Worm (Caenorhabditis elegans): ENCODE data around the gene F53F1.2.

F53F1.2 gene

ce11 chrV:13427378-13427777, 20.8 kb downstream of the F53F1.2 start:
- no peak for TF ChIP-seq snpc-4 (GFP tag; optimal IDR thresholded peaks at IDR 0.05)
- TF ChIP-seq snpc-4 (tag; optimal IDR thresholded peaks at IDR 0.05): no peak

ce11 chrV:13428660-13429059, 22.0 kb downstream of the F53F1.2 start, which contains the start of gene srd-19:
Gene srd-19, minus strand, starts transcription at chrV:13428760.
- TF ChIP-seq ama-1 (optimal IDR thresholded peaks at IDR 0.05): no peak
- no peak for TF ChIP-seq ama-1 (GFP tag; optimal IDR thresholded peaks at IDR 0.05)
- no peak for TF ChIP-seq lin-40 (tag; optimal IDR thresholded peaks at IDR 0.05)
- no peak for TF ChIP-seq hsf-1 (GFP tag; IDR thresholded peaks at IDR 0.05)
- no peak for TF ChIP-seq hrde-1 (tag; optimal IDR thresholded peaks at IDR 0.05; ENCODE audit: borderline replicate concordance)
- TF ChIP-seq sdz-38 (tag; optimal IDR thresholded peaks at IDR 0.05): no peak
- no peak for TF ChIP-seq ceh-40 (GFP tag; IDR thresholded peaks at IDR 0.05)
- no peak for TF ChIP-seq egrh-3 (GFP tag; IDR thresholded peaks at IDR 0.05)
- no peak for TF ChIP-seq athp-1 (tag; optimal IDR thresholded peaks at IDR 0.05)
- TF ChIP-seq lsy-27 (tag; optimal IDR thresholded peaks at IDR 0.05; ENCODE audit: borderline replicate concordance, insufficient read depth): no peak
- TF ChIP-seq C06A6.2 (GFP tag; conservative IDR thresholded peaks at IDR 0.05): no peak
- TF ChIP-seq unc-62 (GFP tag; optimal IDR thresholded peaks at IDR 0.05): no peak
- TF ChIP-seq ztf-22 (GFP tag; optimal IDR thresholded peaks at IDR 0.05): no peak
- no peak for TF ChIP-seq efl-1 (GFP tag; optimal IDR thresholded peaks at IDR 0.05)
- TF ChIP-seq chd-7 (tag; optimal IDR thresholded peaks at IDR 0.05): no peak

- no peak for TF ChIP-seq sptf-2 (GFP tag; optimal IDR thresholded peaks at IDR 0.05)
- TF ChIP-seq hsf-1 (GFP tag; IDR thresholded peaks at IDR 0.05): no peak
- TF ChIP-seq ztf-26 (tag; optimal IDR thresholded peaks at IDR 0.05): no peak
- TF ChIP-seq tbx-9 (tag; optimal IDR thresholded peaks at IDR 0.05; ENCODE audit: borderline replicate concordance): no peak
- no peak for TF ChIP-seq ceh-27 (GFP tag; optimal IDR thresholded peaks at IDR 0.05)
- no peak for TF ChIP-seq madf-3 (GFP tag; IDR thresholded peaks at IDR 0.05)
- no peak for TF ChIP-seq dpl-1 (GFP tag; optimal IDR thresholded peaks at IDR 0.05)
- TF ChIP-seq lin-54 (GFP tag; optimal IDR thresholded peaks at IDR 0.05): no peak
- TF ChIP-seq chd-7 (tag; optimal IDR thresholded peaks at IDR 0.05): no peak
- TF ChIP-seq nhr-80 (tag; optimal IDR thresholded peaks at IDR 0.05): no peak
- TF ChIP-seq F22D6.2 (tag; optimal IDR thresholded peaks at IDR 0.05): no peak
- TF ChIP-seq T26A5.8 (tag; optimal IDR thresholded peaks at IDR 0.05): no peak
- TF ChIP-seq mxl-1 (tag; optimal IDR thresholded peaks at IDR 0.05): no peak
- TF ChIP-seq lir-1 (GFP tag; conservative IDR thresholded peaks at IDR 0.05): no peak
- TF ChIP-seq repo-1 (tag; optimal IDR thresholded peaks at IDR 0.05): no peak
Measured at ce11 chrV:13432364-13432763, 25.7 kb downstream of the F53F1.2 start, which contains the start of gene srd-17. Gene srd-17, minus strand, starts transcription at chrV:13432714.

ce11 chrV:13437473-13438074, 31.0 kb downstream of the F53F1.2 start, which contains the start of gene mes-4:
Gene mes-4, minus strand, starts transcription at chrV:13437545.
- TF ChIP-seq aptf-2 (GFP tag; conservative IDR thresholded peaks at IDR 0.05): no peak
- TF ChIP-seq F37B4.10 (GFP tag; IDR thresholded peaks at IDR 0.05): no peak
- no peak for TF ChIP-seq ztf-18 (tag; optimal IDR thresholded peaks at IDR 0.05)
- TF ChIP-seq F10E7.11 (tag; optimal IDR thresholded peaks at IDR 0.05): no peak
- no peak for TF ChIP-seq T07F8.4 (tag; optimal IDR thresholded peaks at IDR 0.05)
- TF ChIP-seq nfyb-1 (GFP tag; IDR thresholded peaks at IDR 0.05): peak; percentile 83
- TF ChIP-seq attf-3 (GFP tag; conservative IDR thresholded peaks at IDR 0.05): peak; percentile 78
- TF ChIP-seq somi-1 (GFP tag; optimal IDR thresholded peaks at IDR 0.05): no peak
